Comparison of ENCODE assay signal across 4 fruit fly cellular contexts in genomic region chr3R:13845250-13845699, dm6.
TF ChIP-seq lines count a peak whose summit lies in the region.

No protein-coding gene starts in this region.

- no peak for TF ChIP-seq CTCF in whole organism, embryonic (GFP tag; optimal IDR thresholded peaks at IDR 0.05; lab: Kevin White, UChicago)

TF ChIP-seq in whole organism, embryonic, 481 proteins besides CTCF, POLR2A, EP300 and RAD21 (continues in another document):
- TF ChIP-seq nerfin-2 (GFP tag; IDR thresholded peaks at IDR 0.05; lab: Robert Waterston, UW; ENCODE audit: partially characterized antibody), result no peak
- 0 out of 2 replicates have a peak, but pooled peaks have one; percentile 14 for TF ChIP-seq slbo (GFP tag; IDR thresholded peaks at IDR 0.05; lab: Robert Waterston, UW)
- peak in 1 of 2 experiments; percentile 6 for TF ChIP-seq Pdp1 (GFP tag; optimal IDR thresholded peaks at IDR 0.05; lab: Kevin White, UChicago)
- TF ChIP-seq Scr (GFP tag; IDR thresholded peaks at IDR 0.05; lab: Robert Waterston, UW; ENCODE audit: partially characterized antibody), result no peak
- no peak for TF ChIP-seq zfh1 (GFP tag; IDR thresholded peaks at IDR 0.05; lab: Robert Waterston, UW)
- peak; percentile 45; the same call in 1 of the 2 replicates for TF ChIP-seq Xrp1 (GFP tag; IDR thresholded peaks at IDR 0.05; lab: Robert Waterston, UW)
- TF ChIP-seq gem (tag; optimal IDR thresholded peaks at IDR 0.05; lab: Kevin White, UChicago), result peak; percentile 18
- TF ChIP-seq Dfd (GFP tag; optimal IDR thresholded peaks at IDR 0.05; lab: Kevin White, UChicago), result no peak
- TF ChIP-seq Dip2 (GFP tag; IDR thresholded peaks at IDR 0.05; lab: Robert Waterston, UW), result no peak
- peak; percentile 84 for TF ChIP-seq Drgx (GFP tag; IDR thresholded peaks at IDR 0.05; lab: Robert Waterston, UW)
- no peak for TF ChIP-seq Chrac-16 (GFP tag; optimal IDR thresholded peaks at IDR 0.05; lab: Kevin White, UChicago)
- TF ChIP-seq peb (GFP tag; IDR thresholded peaks at IDR 0.05; lab: Robert Waterston, UW), result no peak
- no peak for TF ChIP-seq prd (optimal IDR thresholded peaks at IDR 0.05; lab: Kevin White, UChicago)
- TF ChIP-seq prd (GFP tag; IDR thresholded peaks at IDR 0.05; lab: Robert Waterston, UW), result peak; percentile 34; the same call in 2 of the 3 replicates
- no peak for TF ChIP-seq sisA (GFP tag; IDR thresholded peaks at IDR 0.05; lab: Robert Waterston, UW)
- no peak for TF ChIP-seq CG11093 (GFP tag; IDR thresholded peaks at IDR 0.05; lab: Robert Waterston, UW)
- TF ChIP-seq CG6689 (GFP tag; IDR thresholded peaks at IDR 0.05; lab: Robert Waterston, UW), result 0 out of 2 replicates have a peak, but pooled peaks have one; percentile 26
- peak; percentile 58 for TF ChIP-seq Ets65A (GFP tag; lab: Kevin White, UChicago)
- TF ChIP-seq CG2712 (tag; optimal IDR thresholded peaks at IDR 0.05; lab: Kevin White, UChicago), result peak; percentile 9
- peak; percentile 85 for TF ChIP-seq nom (GFP tag; optimal IDR thresholded peaks at IDR 0.05; lab: Kevin White, UChicago)
- TF ChIP-seq lbe (GFP tag; optimal IDR thresholded peaks at IDR 0.05; lab: Kevin White, UChicago), result peak; percentile 53
- TF ChIP-seq dmrt11E (tag; optimal IDR thresholded peaks at IDR 0.05; lab: Kevin White, UChicago), result peak; percentile 22

TF ChIP-seq in whole organism, prepupa, 60 proteins besides CTCF, POLR2A, EP300 and RAD21 (continues in another document):
- TF ChIP-seq cyc (GFP tag; optimal IDR thresholded peaks at IDR 0.05; lab: Kevin White, UChicago), result peak; percentile 27
- TF ChIP-seq Ets96B (tag; optimal IDR thresholded peaks at IDR 0.05; lab: Kevin White, UChicago), result peak; percentile 89
- TF ChIP-seq CG3032 (tag; optimal IDR thresholded peaks at IDR 0.05; lab: Kevin White, UChicago), result peak; percentile 88
- TF ChIP-seq fkh (GFP tag; optimal IDR thresholded peaks at IDR 0.05; lab: Kevin White, UChicago), result no peak
- TF ChIP-seq Eip78C (GFP tag; lab: Kevin White, UChicago), result peak; percentile 89
- TF ChIP-seq Hr39 (GFP tag; optimal IDR thresholded peaks at IDR 0.05; lab: Kevin White, UChicago), result peak; percentile 38
- TF ChIP-seq spab (GFP tag; optimal IDR thresholded peaks at IDR 0.05; lab: Kevin White, UChicago), result peak; percentile 82
- TF ChIP-seq CG34406 (GFP tag; optimal IDR thresholded peaks at IDR 0.05; lab: Kevin White, UChicago), result peak; percentile 82
- peak; percentile 25 for TF ChIP-seq CG31627 (GFP tag; optimal IDR thresholded peaks at IDR 0.05; lab: Kevin White, UChicago)
- TF ChIP-seq CG4318 (GFP tag; optimal IDR thresholded peaks at IDR 0.05; lab: Kevin White, UChicago), result peak; percentile 82
- peak; percentile 67 to 86 for TF ChIP-seq salr (GFP tag; optimal IDR thresholded peaks at IDR 0.05; lab: Kevin White, UChicago)
- peak; percentile 85 for TF ChIP-seq CG6276 (GFP tag; optimal IDR thresholded peaks at IDR 0.05; lab: Kevin White, UChicago)
- TF ChIP-seq achi (GFP tag; optimal IDR thresholded peaks at IDR 0.05; lab: Kevin White, UChicago), result peak; percentile 90
- peak; percentile 84 for TF ChIP-seq CG16779 (tag; optimal IDR thresholded peaks at IDR 0.05; lab: Kevin White, UChicago)
- TF ChIP-seq Ets21C (GFP tag; optimal IDR thresholded peaks at IDR 0.05; lab: Kevin White, UChicago), result no peak
- peak; percentile 75 for TF ChIP-seq fd59A (GFP tag; optimal IDR thresholded peaks at IDR 0.05; lab: Kevin White, UChicago)
- TF ChIP-seq CG15336 (GFP tag; IDR thresholded peaks at IDR 0.05; lab: Robert Waterston, UW), result peak; percentile 92
- TF ChIP-seq CG8632 (GFP tag; optimal IDR thresholded peaks at IDR 0.05; lab: Kevin White, UChicago), result peak; percentile 80
- TF ChIP-seq svp (GFP tag; lab: Kevin White, UChicago), result peak; percentile 77
- peak; percentile 69 for TF ChIP-seq Eip75B (GFP tag; optimal IDR thresholded peaks at IDR 0.05; lab: Kevin White, UChicago)
- TF ChIP-seq Sox14 (GFP tag; optimal IDR thresholded peaks at IDR 0.05; lab: Kevin White, UChicago), result peak; percentile 53
- peak; percentile 53 for TF ChIP-seq CG7368 (GFP tag; optimal IDR thresholded peaks at IDR 0.05; lab: Kevin White, UChicago)
- TF ChIP-seq acj6 (GFP tag; optimal IDR thresholded peaks at IDR 0.05; lab: Kevin White, UChicago), result peak; percentile 81
- peak; percentile 87 for TF ChIP-seq CG1621 (tag; optimal IDR thresholded peaks at IDR 0.05; lab: Kevin White, UChicago)

TF ChIP-seq in whole organism, pupa, 21 proteins besides CTCF, POLR2A, EP300 and RAD21:
- TF ChIP-seq Pif1A (GFP tag; optimal IDR thresholded peaks at IDR 0.05; lab: Kevin White, UChicago), result peak; percentile 69
- peak; percentile 77 for TF ChIP-seq CG14655 (GFP tag; optimal IDR thresholded peaks at IDR 0.05; lab: Kevin White, UChicago)
- peak; percentile 85 for TF ChIP-seq Pif1B (GFP tag; optimal IDR thresholded peaks at IDR 0.05; lab: Kevin White, UChicago)
- peak; percentile 55 for TF ChIP-seq EcR (GFP tag; optimal IDR thresholded peaks at IDR 0.05; lab: Kevin White, UChicago)
- TF ChIP-seq fd96Ca (GFP tag; IDR thresholded peaks at IDR 0.05; lab: Robert Waterston, UW), result peak; percentile 89
- peak; percentile 66 for TF ChIP-seq CG8301 (tag; optimal IDR thresholded peaks at IDR 0.05; lab: Kevin White, UChicago)
- TF ChIP-seq Ets98B (GFP tag; IDR thresholded peaks at IDR 0.05; lab: Robert Waterston, UW), result peak; percentile 87
- peak; percentile 76 for TF ChIP-seq Snoo (tag; optimal IDR thresholded peaks at IDR 0.05; lab: Kevin White, UChicago)
- TF ChIP-seq CG8159 (tag; optimal IDR thresholded peaks at IDR 0.05; lab: Kevin White, UChicago), result peak; percentile 87
- TF ChIP-seq CG32121 (GFP tag; IDR thresholded peaks at IDR 0.05; lab: Robert Waterston, UW), result peak; percentile 88
- peak; percentile 89 for TF ChIP-seq CG13204 (GFP tag; optimal IDR thresholded peaks at IDR 0.05; lab: Kevin White, UChicago)
- TF ChIP-seq rn (GFP tag; IDR thresholded peaks at IDR 0.05; lab: Robert Waterston, UW), result peak; percentile 74
- peak; percentile 90 for TF ChIP-seq CG9948 (tag; optimal IDR thresholded peaks at IDR 0.05; lab: Kevin White, UChicago)
- TF ChIP-seq D1 (tag; optimal IDR thresholded peaks at IDR 0.05; lab: Kevin White, UChicago), result peak; percentile 50
- TF ChIP-seq CG34367 (tag; optimal IDR thresholded peaks at IDR 0.05; lab: Kevin White, UChicago), result peak; percentile 90
- TF ChIP-seq gl (tag; optimal IDR thresholded peaks at IDR 0.05; lab: Kevin White, UChicago), result peak; percentile 80
- TF ChIP-seq CG17806 (tag; optimal IDR thresholded peaks at IDR 0.05; lab: Kevin White, UChicago), result peak; percentile 81
- TF ChIP-seq CG12605 (GFP tag; IDR thresholded peaks at IDR 0.05; lab: Robert Waterston, UW), result peak; percentile 83
- TF ChIP-seq CG15710 (tag; optimal IDR thresholded peaks at IDR 0.05; lab: Kevin White, UChicago), result peak; percentile 92
- peak; percentile 91 for TF ChIP-seq CG4496 (GFP tag; IDR thresholded peaks at IDR 0.05; lab: Robert Waterston, UW)
- no peak for TF ChIP-seq CG10348 (GFP tag; IDR thresholded peaks at IDR 0.05; lab: Robert Waterston, UW)
TF ChIP-seq in whole organism, pupa: peak in this region for 20.

TF ChIP-seq in whole organism, wandering third instar larva, 38 proteins besides CTCF, POLR2A, EP300 and RAD21 (continues in another document):
- TF ChIP-seq woc (GFP tag; optimal IDR thresholded peaks at IDR 0.05; lab: Kevin White, UChicago) (no peak), Vsx2 (GFP tag; optimal IDR thresholded peaks at IDR 0.05; lab: Kevin White, UChicago; ENCODE audit: partially characterized antibody) (no peak), Hnf4 (GFP tag; optimal IDR thresholded peaks at IDR 0.05; lab: Kevin White, UChicago) (peak; percentile 32), GATAd (GFP tag; optimal IDR thresholded peaks at IDR 0.05; lab: Kevin White, UChicago) (no peak), Mio (GFP tag; optimal IDR thresholded peaks at IDR 0.05; lab: Kevin White, UChicago) (no peak), Hr83 (GFP tag; optimal IDR thresholded peaks at IDR 0.05; lab: Kevin White, UChicago; ENCODE audit: poor library complexity, severe bottlenecking) (no peak), jim (GFP tag; optimal IDR thresholded peaks at IDR 0.05; lab: Kevin White, UChicago) (no peak), rgr (GFP tag; optimal IDR thresholded peaks at IDR 0.05; lab: Kevin White, UChicago) (peak; percentile 64), Jra (GFP tag; optimal IDR thresholded peaks at IDR 0.05; lab: Kevin White, UChicago) (no peak), CG32264 (GFP tag; optimal IDR thresholded peaks at IDR 0.05; lab: Kevin White, UChicago) (no peak), Sp1 (GFP tag; optimal IDR thresholded peaks at IDR 0.05; lab: Kevin White, UChicago) (peak; percentile 77), Dif (GFP tag; optimal IDR thresholded peaks at IDR 0.05; lab: Kevin White, UChicago; ENCODE audit: partially characterized antibody) (no peak), CG9705 (GFP tag; optimal IDR thresholded peaks at IDR 0.05; lab: Kevin White, UChicago) (no peak), sage (GFP tag; optimal IDR thresholded peaks at IDR 0.05; lab: Kevin White, UChicago) (peak; percentile 37), dsf (GFP tag; optimal IDR thresholded peaks at IDR 0.05; lab: Kevin White, UChicago; ENCODE audit: borderline replicate concordance) (no peak), sv (GFP tag; optimal IDR thresholded peaks at IDR 0.05; lab: Kevin White, UChicago) (no peak), N (GFP tag; optimal IDR thresholded peaks at IDR 0.05; lab: Kevin White, UChicago) (no peak), tai (GFP tag; optimal IDR thresholded peaks at IDR 0.05; lab: Kevin White, UChicago) (no peak), Rel (GFP tag; optimal IDR thresholded peaks at IDR 0.05; lab: Kevin White, UChicago) (no peak), Rel (tag; optimal IDR thresholded peaks at IDR 0.05; lab: Kevin White, UChicago) (no peak), foxo (GFP tag; optimal IDR thresholded peaks at IDR 0.05; lab: Kevin White, UChicago) (peak in 1 of 2 experiments; percentile 69), Hr78 (GFP tag; optimal IDR thresholded peaks at IDR 0.05; lab: Kevin White, UChicago) (no peak), ey (GFP tag; optimal IDR thresholded peaks at IDR 0.05; lab: Kevin White, UChicago) (peak; percentile 20), usp (GFP tag; optimal IDR thresholded peaks at IDR 0.05; lab: Kevin White, UChicago) (no peak), pan (optimal IDR thresholded peaks at IDR 0.05; lab: Kevin White, UChicago) (no peak), dl (GFP tag; optimal IDR thresholded peaks at IDR 0.05; lab: Kevin White, UChicago; ENCODE audit: insufficient read depth in 1 of 2, partially characterized antibody in 2 of 2) (no peak), HLH106 (tag; optimal IDR thresholded peaks at IDR 0.05; lab: Kevin White, UChicago) (peak; percentile 60), CrebA (GFP tag; optimal IDR thresholded peaks at IDR 0.05; lab: Kevin White, UChicago; ENCODE audit: borderline replicate concordance) (no peak), Abd-B (GFP tag; optimal IDR thresholded peaks at IDR 0.05; lab: Kevin White, UChicago) (no peak), dmrt93B (GFP tag; optimal IDR thresholded peaks at IDR 0.05; lab: Kevin White, UChicago) (peak; percentile 4), lola (GFP tag; optimal IDR thresholded peaks at IDR 0.05; lab: Kevin White, UChicago) (no peak), brk (GFP tag; optimal IDR thresholded peaks at IDR 0.05; lab: Kevin White, UChicago) (peak; percentile 52)

Comparison
In these comparisons a context has a peak if more than half of its experiments do, and no peak if none do; other contexts are left out.
1. Of the 7 proteins assayed by ChIP-seq in both whole organism, embryonic and whole organism, prepupa: peak only in whole organism, embryonic: none; only in whole organism, prepupa: CG16779, Gug, Hr39, Lpt and Sox102F; in both: none; in neither: 2.